Worm (Caenorhabditis elegans) whole organism, L2 larva: ENCODE results near the gene R07D5.2.

Experiments
- C34F6.9 ChIP-seq: fragments of 150-350 bp; optimal IDR thresholded peaks from 2 replicates; lab custom pipeline; 2014; ENCODE audit warnings: missing biosample characterization, missing genetic modification characterization
- F13H6.1 ChIP-seq: sonication (generic microtip); optimal IDR thresholded peaks from 2 replicates; lab custom pipeline; 2016; ENCODE audit warnings: missing genetic modification characterization, missing compliant biosample characterization
- R02D3.7 ChIP-seq: fragments of 150-350 bp; optimal IDR thresholded peaks from 2 replicates; lab custom pipeline; 2014; ENCODE audit warnings: missing biosample characterization, missing genetic modification characterization
- Y55F3AM.14 ChIP-seq: fragments of 200-800 bp; sonication (Bioruptor generic); optimal IDR thresholded peaks from 2 replicates; lab custom pipeline; 2018; ENCODE audit warnings: mild to moderate bottlenecking, missing genetic modification characterization, missing compliant biosample characterization
- ZK546.5 ChIP-seq: sonication (generic microtip); optimal IDR thresholded peaks from 2 replicates; lab custom pipeline; 2017; ENCODE audit warnings: missing biosample characterization, missing genetic modification characterization
- ama-1 ChIP-seq: fragments of 150-350 bp; optimal IDR thresholded peaks from 2 replicates; lab custom pipeline; 2018; ENCODE audit warnings: inconsistent platforms
- blmp-1 ChIP-seq: sonication (generic microtip); optimal IDR thresholded peaks from 2 replicates; lab custom pipeline; 2017; ENCODE audit warnings: missing genetic modification characterization, mild to moderate bottlenecking, missing compliant biosample characterization, antibody characterized with exemption, moderate library complexity; ENCODE audit not compliant: insufficient read depth
- ceh-16 ChIP-seq: fragments of 150-350 bp; optimal IDR thresholded peaks from 2 replicates; lab custom pipeline; 2014; ENCODE audit warnings: missing biosample characterization, missing genetic modification characterization
- ceh-82 ChIP-seq: fragments of 150-350 bp; optimal IDR thresholded peaks from 2 replicates; lab custom pipeline; 2014; ENCODE audit warnings: missing biosample characterization, missing genetic modification characterization
- crh-2 ChIP-seq: sonication (generic microtip); optimal IDR thresholded peaks from 2 replicates; lab custom pipeline; 2017; ENCODE audit warnings: missing biosample characterization, missing genetic modification characterization
- dmd-4 ChIP-seq: sonication (generic microtip); optimal IDR thresholded peaks from 2 replicates; lab custom pipeline; 2017; ENCODE audit warnings: missing biosample characterization, missing genetic modification characterization
- egl-27 ChIP-seq: sonication (generic microtip); optimal IDR thresholded peaks from 3 replicates; lab custom pipeline; 2017; ENCODE audit warnings: missing biosample characterization, missing genetic modification reagents, missing genetic modification characterization
- elt-1 ChIP-seq: fragments of 150-350 bp; optimal IDR thresholded peaks from 2 replicates; lab custom pipeline; 2014; ENCODE audit warnings: missing biosample characterization, missing genetic modification characterization
- elt-3 ChIP-seq: sonication (generic microtip); optimal IDR thresholded peaks from 2 replicates; lab custom pipeline; 2017; ENCODE audit warnings: missing biosample characterization, missing genetic modification characterization
- gmeb-1 ChIP-seq: fragments of 150-350 bp; optimal IDR thresholded peaks from 2 replicates; lab custom pipeline; 2014; ENCODE audit warnings: missing biosample characterization, missing genetic modification characterization
- lin-13 ChIP-seq: fragments of 150-350 bp; optimal IDR thresholded peaks from 2 replicates; lab custom pipeline; 2014; ENCODE audit warnings: missing biosample characterization, missing genetic modification reagents, missing genetic modification characterization
- lsy-2 ChIP-seq, 2 experiments: fragments of 150-350 bp in 1 of 2; sonication (generic microtip) in 1 of 2; optimal IDR thresholded peaks; 2 replicates each; lab custom pipeline; 2014 to 2017; ENCODE audit warnings: missing biosample characterization in 2 of 2, missing genetic modification characterization in 2 of 2
- mab-5 ChIP-seq: fragments of 150-350 bp; optimal IDR thresholded peaks from 2 replicates; lab custom pipeline; 2014; ENCODE audit warnings: missing biosample characterization, missing genetic modification characterization
- nhr-10 ChIP-seq: sonication (generic microtip); optimal IDR thresholded peaks from 2 replicates; lab custom pipeline; 2017; ENCODE audit warnings: missing biosample characterization, missing genetic modification characterization
- nhr-11 ChIP-seq: fragments of 150-350 bp; optimal IDR thresholded peaks from 2 replicates; lab custom pipeline; 2014; ENCODE audit warnings: missing biosample characterization, missing genetic modification characterization
- nhr-12 ChIP-seq: fragments of 150-350 bp; optimal IDR thresholded peaks from 2 replicates; lab custom pipeline; 2014; ENCODE audit warnings: missing biosample characterization, missing genetic modification characterization
- nhr-129 ChIP-seq: fragments of 150-350 bp; optimal IDR thresholded peaks from 2 replicates; lab custom pipeline; 2014; ENCODE audit warnings: missing biosample characterization, missing genetic modification characterization
- nhr-21 ChIP-seq: fragments of 150-350 bp; optimal IDR thresholded peaks from 2 replicates; lab custom pipeline; 2014; ENCODE audit warnings: missing biosample characterization, missing genetic modification characterization
- nhr-23 ChIP-seq: fragments of 150-350 bp; optimal IDR thresholded peaks from 2 replicates; lab custom pipeline; 2014; ENCODE audit warnings: missing biosample characterization, missing genetic modification reagents, missing genetic modification characterization
- nhr-237 ChIP-seq: fragments of 150-350 bp; optimal IDR thresholded peaks from 2 replicates; lab custom pipeline; 2014; ENCODE audit warnings: missing biosample characterization, missing genetic modification characterization
- nhr-25 ChIP-seq: fragments of 150-350 bp; sonication (generic microtip); optimal IDR thresholded peaks from 3 replicates; lab custom pipeline; 2014; ENCODE audit warnings: missing biosample characterization, missing genetic modification characterization
- peb-1 ChIP-seq: fragments of 150-350 bp; optimal IDR thresholded peaks from 2 replicates; lab custom pipeline; 2014; ENCODE audit warnings: missing biosample characterization, missing genetic modification characterization
- sem-4 ChIP-seq: fragments of 150-350 bp; optimal IDR thresholded peaks from 2 replicates; lab custom pipeline; 2014; ENCODE audit warnings: missing biosample characterization, missing genetic modification reagents, missing genetic modification characterization
- sma-3 ChIP-seq: sonication (generic microtip); optimal IDR thresholded peaks from 2 replicates; lab custom pipeline; 2016; ENCODE audit warnings: missing genetic modification reagents, missing genetic modification characterization, missing compliant biosample characterization
- sma-9 ChIP-seq, 2 experiments: fragments of 150-350 bp in 1 of 2; sonication (generic microtip) in 1 of 2; optimal IDR thresholded peaks; 2 replicates each; lab custom pipeline; 2014 to 2016; ENCODE audit warnings: missing genetic modification characterization in 2 of 2, mild to moderate bottlenecking in 1 of 2, missing biosample characterization in 1 of 2, missing compliant biosample characterization in 1 of 2, missing genetic modification reagents in 1 of 2, moderate library complexity in 1 of 2
- snpc-4 ChIP-seq: fragments of 150-350 bp; optimal IDR thresholded peaks from 2 replicates; lab custom pipeline; 2014; ENCODE audit warnings: missing biosample characterization, missing genetic modification characterization
- unc-39 ChIP-seq: fragments of 150-350 bp; optimal IDR thresholded peaks from 2 replicates; lab custom pipeline; 2014; ENCODE audit warnings: missing biosample characterization, missing genetic modification characterization
- unc-55 ChIP-seq: fragments of 150-350 bp; sonication (generic microtip); optimal IDR thresholded peaks from 3 replicates; lab custom pipeline; 2014; ENCODE audit warnings: missing biosample characterization, missing genetic modification reagents, missing genetic modification characterization
- unc-62 ChIP-seq: fragments of 150-350 bp; optimal IDR thresholded peaks from 2 replicates; lab custom pipeline; 2014; ENCODE audit warnings: missing biosample characterization, missing genetic modification reagents, missing genetic modification characterization
- zag-1 ChIP-seq: fragments of 150-350 bp; optimal IDR thresholded peaks from 2 replicates; lab custom pipeline; 2014; ENCODE audit warnings: missing biosample characterization, missing genetic modification characterization
- ztf-1 ChIP-seq: fragments of 200-800 bp; sonication (Bioruptor generic); conservative IDR thresholded peaks from 2 replicates; pipeline ENCODE4 v1.3.6; 2022; ENCODE audit warnings: missing genetic modification characterization, missing compliant biosample characterization
- ztf-11 ChIP-seq: sonication (generic microtip); optimal IDR thresholded peaks from 2 replicates; lab custom pipeline; 2017; ENCODE audit warnings: missing biosample characterization, missing genetic modification characterization
- ztf-4 ChIP-seq: fragments of 150-350 bp; optimal IDR thresholded peaks from 2 replicates; lab custom pipeline; 2014; ENCODE audit warnings: missing biosample characterization, missing genetic modification characterization

The R07D5.2 gene

DNA sequence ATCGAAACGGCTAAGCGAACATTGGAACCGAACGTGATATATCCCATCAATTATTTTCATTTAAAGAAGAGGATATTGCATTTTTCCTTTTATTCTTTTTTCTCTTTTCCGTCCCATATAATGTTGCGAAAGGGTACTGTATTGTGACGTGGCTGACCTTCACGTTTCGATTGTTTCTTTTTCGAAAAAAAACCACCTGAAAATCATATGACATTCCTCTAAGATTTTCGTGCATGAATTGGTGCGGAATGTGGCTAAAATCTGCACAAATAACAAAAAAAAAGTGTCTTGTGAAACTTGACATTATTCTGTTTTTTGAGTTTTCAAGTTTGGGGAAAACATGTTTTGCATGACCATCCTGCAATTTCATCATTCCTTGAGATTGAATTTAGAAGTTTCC lies 38.1 kb downstream of the R07D5.2 start:
- TF ChIP-seq nhr-25 = no peak
- TF ChIP-seq lin-13 (GFP tag; lab: Kevin White, UChicago) = no peak
- TF ChIP-seq peb-1 (tag; lab: Kevin White, UChicago) = no peak
- TF ChIP-seq F13H6.1 (tag; lab: Kevin White, UChicago) = no peak
- no peak for TF ChIP-seq C34F6.9 (tag; lab: Kevin White, UChicago)
- TF ChIP-seq ceh-16 (tag; lab: Kevin White, UChicago) = no peak
- TF ChIP-seq unc-55 (GFP tag; lab: Kevin White, UChicago) = no peak
- TF ChIP-seq snpc-4 (tag; lab: Kevin White, UChicago) = no peak
- TF ChIP-seq nhr-11 (tag; lab: Kevin White, UChicago) = no peak
- TF ChIP-seq ztf-11 (tag; lab: Kevin White, UChicago) = no peak
- TF ChIP-seq elt-3 (tag; lab: Kevin White, UChicago) = no peak
- TF ChIP-seq R02D3.7 (tag; lab: Kevin White, UChicago) = no peak
- no peak for TF ChIP-seq nhr-129 (tag; lab: Kevin White, UChicago)

DNA sequence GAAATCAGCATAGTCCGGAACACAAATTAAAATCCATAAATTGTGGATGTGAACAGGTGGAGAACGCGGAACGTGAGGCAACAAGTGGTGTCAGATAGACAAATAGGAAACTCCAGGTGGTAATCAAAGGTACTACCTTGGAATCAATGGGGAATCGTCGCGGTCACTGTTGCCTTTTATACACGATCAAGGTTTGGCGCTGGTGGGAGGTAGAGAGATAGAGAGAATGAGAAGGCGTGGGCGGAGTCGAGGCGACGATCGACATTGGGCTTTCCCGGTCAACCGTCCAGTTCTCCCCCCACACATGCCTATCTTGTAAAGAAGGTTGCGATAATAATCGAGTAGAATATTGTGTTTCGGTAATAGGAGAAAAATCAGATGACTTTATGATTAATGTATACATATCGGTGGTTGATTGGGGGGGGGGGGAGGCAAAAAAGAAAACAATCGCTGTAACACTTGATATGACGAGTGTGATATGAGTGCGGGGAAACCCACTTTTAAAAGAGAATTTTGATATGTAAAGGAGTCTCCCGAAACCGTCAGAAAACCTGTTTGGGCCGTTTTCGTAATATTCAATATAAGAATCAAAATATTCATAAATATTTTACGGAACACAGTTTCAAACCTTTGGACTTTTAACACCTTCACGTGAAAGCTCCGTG lies 38.7 kb downstream of the R07D5.2 start, which contains the start of the genes H40L08.8, H40L08.2 and H40L08.7:
Gene H40L08.8, minus strand, starts transcription at position 37 of the 665 bp plus-strand sequence.
Gene H40L08.2, minus strand, starts transcription at position 148 of the 665 bp plus-strand sequence.
Gene H40L08.7, minus strand, starts transcription at position 148 of the 665 bp plus-strand sequence.
- peak; percentile 54 for TF ChIP-seq nhr-21 (tag; lab: Kevin White, UChicago)
- TF ChIP-seq sem-4 (tag; lab: Kevin White, UChicago) = no peak
- peak; percentile 19 for TF ChIP-seq nhr-129 (tag; lab: Kevin White, UChicago)
- TF ChIP-seq crh-2 = no peak
- peak; percentile 79 for TF ChIP-seq nhr-25
- no peak for TF ChIP-seq lin-13 (GFP tag; lab: Kevin White, UChicago)
- TF ChIP-seq nhr-23 (tag; lab: Kevin White, UChicago) = no peak
- TF ChIP-seq F13H6.1 (tag; lab: Kevin White, UChicago) = peak; percentile 1
- no peak for TF ChIP-seq ztf-1 (GFP tag; lab: Robert Waterston, UW)
- TF ChIP-seq unc-39 (tag; lab: Kevin White, UChicago) = no peak
- no peak for TF ChIP-seq egl-27 (tag; lab: Kevin White, UChicago)
- no peak for TF ChIP-seq ZK546.5 (tag; lab: Kevin White, UChicago)
- TF ChIP-seq ztf-4 = no peak
- TF ChIP-seq ceh-16 (tag; lab: Kevin White, UChicago) = peak; percentile 48
- peak; percentile 67 for TF ChIP-seq blmp-1 (tag; lab: Kevin White, UChicago)
- no peak for TF ChIP-seq snpc-4 (tag; lab: Kevin White, UChicago)
- no peak for TF ChIP-seq Y55F3AM.14
- TF ChIP-seq lsy-2 (tag; optimal IDR thresholded peaks at IDR 0.05; lab: Kevin White, UChicago) = peak in 1 of 2 experiments; percentile 4
- TF ChIP-seq sma-9 (GFP tag; optimal IDR thresholded peaks at IDR 0.05; lab: Kevin White, UChicago) = peak; percentile 81
- TF ChIP-seq sma-9 (tag; optimal IDR thresholded peaks at IDR 0.05; lab: Kevin White, UChicago) = no peak
- no peak for TF ChIP-seq unc-62 (GFP tag; lab: Kevin White, UChicago)
- no peak for TF ChIP-seq ztf-11 (tag; lab: Kevin White, UChicago)
- TF ChIP-seq unc-55 (GFP tag; lab: Kevin White, UChicago) = no peak
- TF ChIP-seq ama-1 = peak; percentile 90
- TF ChIP-seq elt-3 (tag; lab: Kevin White, UChicago) = no peak
- TF ChIP-seq nhr-12 (tag; lab: Kevin White, UChicago) = no peak
- TF ChIP-seq R02D3.7 (tag; lab: Kevin White, UChicago) = no peak
- no peak for TF ChIP-seq peb-1 (tag; lab: Kevin White, UChicago)
- TF ChIP-seq sma-3 (GFP tag; lab: Kevin White, UChicago) = peak; percentile 57
- TF ChIP-seq elt-1 (tag; lab: Kevin White, UChicago) = no peak
- TF ChIP-seq nhr-10 (tag; lab: Kevin White, UChicago) = no peak
- TF ChIP-seq ceh-82 (tag; lab: Kevin White, UChicago) = no peak
- no peak for TF ChIP-seq zag-1 (tag; lab: Kevin White, UChicago)
- no peak for TF ChIP-seq nhr-11 (tag; lab: Kevin White, UChicago)
- no peak for TF ChIP-seq dmd-4 (tag; lab: Kevin White, UChicago)
- no peak for TF ChIP-seq mab-5 (tag; lab: Kevin White, UChicago)
- no peak for TF ChIP-seq nhr-237 (tag; lab: Kevin White, UChicago)
- TF ChIP-seq gmeb-1 (tag; lab: Kevin White, UChicago) = peak; percentile 5
- TF ChIP-seq, all 48 proteins: peak for 11
